Fruit fly (Drosophila melanogaster) whole organism, embryonic: ENCODE results near the gene CG4629.
A peak's percentile ranks its signal among the peaks of the same experiment; 100 is the strongest.

Experiments
- CG11504 ChIP-seq: fragments of 200-800 bp; sonication (Bioruptor generic); optimal IDR thresholded peaks from 3 replicates; lab custom pipeline; 2019; ENCODE audit warnings: missing biosample characterization, mild to moderate bottlenecking, missing genetic modification characterization, moderate library complexity
- CG14014 ChIP-seq: fragments of 200-800 bp; sonication (Bioruptor generic); IDR thresholded peaks from 2 replicates; pipeline ENCODE4 v1.3.6; 2022; ENCODE audit warnings: missing biosample characterization, missing genetic modification characterization
- CG14441 ChIP-seq: fragments of 200-800 bp; sonication (Bioruptor generic); IDR thresholded peaks from 2 replicates; pipeline ENCODE4 v1.3.6; 2022; ENCODE audit warnings: missing biosample characterization, missing genetic modification characterization
- CG14710 ChIP-seq: fragments of 200-800 bp; sonication (Bioruptor generic); optimal IDR thresholded peaks from 3 replicates; lab custom pipeline; 2019; ENCODE audit warnings: missing biosample characterization, mild to moderate bottlenecking, missing genetic modification characterization, moderate library complexity
- CG15514 ChIP-seq: fragments of 200-800 bp; sonication (Bioruptor generic); optimal IDR thresholded peaks from 3 replicates; lab custom pipeline; 2017; ENCODE audit warnings: missing biosample characterization, missing genetic modification characterization, mild to moderate bottlenecking, moderate library complexity, missing genetic modification reagents
- CG15696 ChIP-seq: fragments of 200-800 bp; sonication (Bioruptor generic); optimal IDR thresholded peaks from 2 replicates; lab custom pipeline; 2019; ENCODE audit warnings: missing biosample characterization, mild to moderate bottlenecking, missing genetic modification characterization, moderate library complexity
- CG1603 ChIP-seq: fragments of 200-800 bp; sonication (Bioruptor generic); optimal IDR thresholded peaks from 2 replicates; lab custom pipeline; 2019; ENCODE audit warnings: missing biosample characterization, mild to moderate bottlenecking, missing genetic modification characterization, moderate library complexity
- CG2129 ChIP-seq: fragments of 200-800 bp; sonication (Bioruptor generic); IDR thresholded peaks from 2 replicates; pipeline ENCODE4 v1.3.6; 2022; ENCODE audit warnings: missing biosample characterization, missing genetic modification characterization; ENCODE audit not compliant: partially characterized antibody
- CG2199 ChIP-seq: fragments of 200-800 bp; sonication (Bioruptor generic); IDR thresholded peaks from 3 replicates; pipeline ENCODE4 v1.3.6; 2022; ENCODE audit warnings: missing biosample characterization, missing genetic modification characterization
- CG2202 ChIP-seq: fragments of 200-800 bp; sonication (Bioruptor generic); optimal IDR thresholded peaks from 2 replicates; lab custom pipeline; 2018; ENCODE audit warnings: missing biosample characterization, mild to moderate bottlenecking, missing genetic modification characterization
- CG31388 ChIP-seq: fragments of 200-800 bp; sonication (Bioruptor generic); optimal IDR thresholded peaks from 2 replicates; lab custom pipeline; 2016; ENCODE audit warnings: missing biosample characterization, missing genetic modification characterization
- CG3163 ChIP-seq: fragments of 200-800 bp; sonication (Bioruptor generic); optimal IDR thresholded peaks from 3 replicates; lab custom pipeline; 2016; ENCODE audit warnings: missing biosample characterization, missing genetic modification characterization
- CG32767 ChIP-seq: fragments of 200-800 bp; sonication (Bioruptor generic); IDR thresholded peaks from 2 replicates; pipeline ENCODE4 v1.3.6; 2022; ENCODE audit warnings: missing biosample characterization, missing genetic modification characterization
- CG32772 ChIP-seq: fragments of 200-800 bp; sonication (Bioruptor generic); IDR thresholded peaks from 2 replicates; pipeline ENCODE4 v1.3.6; 2022; ENCODE audit warnings: missing biosample characterization, missing genetic modification characterization
- CG6689 ChIP-seq: fragments of 200-800 bp; sonication (Bioruptor generic); IDR thresholded peaks from 2 replicates; pipeline ENCODE4 v1.3.6; 2022; ENCODE audit warnings: missing biosample characterization, missing genetic modification characterization
- CG6765 ChIP-seq: fragments of 200-800 bp; sonication (Bioruptor generic); optimal IDR thresholded peaks from 3 replicates; lab custom pipeline; 2017; ENCODE audit warnings: missing biosample characterization, mild to moderate bottlenecking, missing genetic modification characterization
- CG6813 ChIP-seq: fragments of 200-800 bp; sonication (Bioruptor generic); optimal IDR thresholded peaks from 2 replicates; lab custom pipeline; 2017; ENCODE audit warnings: missing biosample characterization, missing genetic modification characterization, mild to moderate bottlenecking, moderate library complexity, missing genetic modification reagents
- CG6854 ChIP-seq: fragments of 200-800 bp; sonication (Bioruptor generic); optimal IDR thresholded peaks from 3 replicates; lab custom pipeline; 2017; ENCODE audit warnings: missing biosample characterization, mild to moderate bottlenecking, missing genetic modification characterization
- CG8924 ChIP-seq: fragments of 200-800 bp; optimal IDR thresholded peaks from 3 replicates; lab custom pipeline; 2019; ENCODE audit warnings: missing biosample characterization, mild to moderate bottlenecking, missing genetic modification characterization, moderate library complexity
- CTCF ChIP-seq: fragments of 200-800 bp; sonication (Bioruptor generic); optimal IDR thresholded peaks from 2 replicates; lab custom pipeline; 2017; ENCODE audit warnings: missing biosample characterization, mild to moderate bottlenecking, missing genetic modification characterization, moderate library complexity
- Chrac-16 ChIP-seq: fragments of 200-800 bp; sonication (Bioruptor generic); optimal IDR thresholded peaks from 3 replicates; lab custom pipeline; 2016; ENCODE audit warnings: missing biosample characterization, missing genetic modification characterization
- Dip2 ChIP-seq: fragments of 200-800 bp; sonication (Bioruptor generic); IDR thresholded peaks from 2 replicates; pipeline ENCODE4 v1.3.6; 2022; ENCODE audit warnings: missing biosample characterization, missing genetic modification characterization
- Dp ChIP-seq: fragments of 200-800 bp; sonication (Bioruptor generic); optimal IDR thresholded peaks from 2 replicates; lab custom pipeline; 2018; ENCODE audit warnings: missing biosample characterization, mild to moderate bottlenecking, missing genetic modification characterization, moderate library complexity
- Eip74EF ChIP-seq, 2 experiments: fragments of 200-800 bp in 1 of 2; fragments of >200 bp in 1 of 2; sonication (Bioruptor generic) in 1 of 2; optimal IDR thresholded peaks; 2 replicates each; lab custom pipeline; 2017 to 2019; ENCODE audit warnings: missing biosample characterization in 2 of 2, missing genetic modification characterization in 2 of 2, mild to moderate bottlenecking in 1 of 2, moderate library complexity in 1 of 2
- Ets65A ChIP-seq: fragments of 200-800 bp; sonication (Bioruptor generic); peaks from one replicate; lab custom pipeline; 2016; ENCODE audit warnings: missing biosample characterization, missing genetic modification characterization
- HHEX ChIP-seq: fragments of 200-800 bp; sonication (Bioruptor generic); optimal IDR thresholded peaks from 3 replicates; lab custom pipeline; 2017; ENCODE audit warnings: missing biosample characterization, mild to moderate bottlenecking, missing genetic modification characterization, missing genetic modification reagents
- MESR4 ChIP-seq: fragments of 200-800 bp; sonication (Bioruptor generic); optimal IDR thresholded peaks from 2 replicates; lab custom pipeline; 2018; ENCODE audit warnings: missing biosample characterization, mild to moderate bottlenecking, missing genetic modification characterization, moderate library complexity
- Optix ChIP-seq: fragments of 200-800 bp; sonication (Bioruptor generic); IDR thresholded peaks from 3 replicates; pipeline ENCODE4 v1.3.6; 2022; ENCODE audit warnings: missing biosample characterization, missing genetic modification characterization
- Sin3A ChIP-seq: fragments of >200 bp; optimal IDR thresholded peaks from 2 replicates; lab custom pipeline; 2018
- bab2 ChIP-seq: fragments of 200-800 bp; sonication (Bioruptor generic); optimal IDR thresholded peaks from 2 replicates; lab custom pipeline; 2016; ENCODE audit warnings: missing biosample characterization, missing genetic modification characterization
- bbx ChIP-seq: fragments of 200-800 bp; sonication (Bioruptor generic); IDR thresholded peaks from 2 replicates; pipeline ENCODE4 v1.3.6; 2022; ENCODE audit warnings: missing biosample characterization, missing genetic modification characterization; ENCODE audit not compliant: partially characterized antibody
- bowl ChIP-seq: fragments of 200-800 bp; sonication (Bioruptor generic); IDR thresholded peaks from 2 replicates; pipeline ENCODE4 v1.3.6; 2022; ENCODE audit warnings: missing biosample characterization, missing genetic modification characterization
- chif ChIP-seq, 2 experiments: fragments of 200-800 bp; sonication (Bioruptor generic); optimal IDR thresholded peaks; 3 replicates each; lab custom pipeline; 2016; ENCODE audit warnings: missing biosample characterization in 2 of 2, missing genetic modification characterization in 2 of 2
- croc ChIP-seq: fragments of 200-800 bp; sonication (Bioruptor generic); conservative IDR thresholded peaks from 3 replicates; pipeline ENCODE4 v1.3.6; 2022; ENCODE audit warnings: missing biosample characterization, missing genetic modification characterization
- dati ChIP-seq: fragments of 200-800 bp; sonication (Bioruptor generic); IDR thresholded peaks from 2 replicates; pipeline ENCODE4 v1.3.6; 2022; ENCODE audit warnings: missing biosample characterization, missing genetic modification characterization
- dmrt99B ChIP-seq: fragments of 200-800 bp; sonication (Bioruptor generic); optimal IDR thresholded peaks from 2 replicates; lab custom pipeline; 2018; ENCODE audit warnings: missing biosample characterization, mild to moderate bottlenecking, missing genetic modification characterization, moderate library complexity
- dysf ChIP-seq: fragments of 200-800 bp; sonication (Bioruptor generic); IDR thresholded peaks from 3 replicates; pipeline ENCODE4 v1.3.6; 2022; ENCODE audit warnings: missing biosample characterization, missing genetic modification characterization
- hb ChIP-seq: fragments of 200-800 bp; sonication (Bioruptor generic); IDR thresholded peaks from 3 replicates; pipeline ENCODE4 v1.3.6; 2022; ENCODE audit warnings: missing biosample characterization, missing genetic modification characterization; ENCODE audit not compliant: partially characterized antibody
- lab ChIP-seq: fragments of 200-800 bp; sonication (Bioruptor generic); optimal IDR thresholded peaks from 3 replicates; lab custom pipeline; 2017; ENCODE audit warnings: missing biosample characterization, missing genetic modification characterization, mild to moderate bottlenecking, moderate library complexity, missing genetic modification reagents
- lbe ChIP-seq: fragments of 200-800 bp; sonication (Bioruptor generic); optimal IDR thresholded peaks from 2 replicates; lab custom pipeline; 2016; ENCODE audit warnings: missing biosample characterization, mild to moderate bottlenecking, missing genetic modification characterization
- lola ChIP-seq, 3 experiments: fragments of >200 bp in 2 of 3; fragments of 200-800 bp in 1 of 3; sonication (Bioruptor generic) in 1 of 3; optimal IDR thresholded peaks; 2 replicates each; lab custom pipeline; 2017 to 2019; ENCODE audit warnings: missing biosample characterization in 3 of 3, missing genetic modification characterization in 3 of 3, mild to moderate bottlenecking in 1 of 3, moderate library complexity in 1 of 3
- mld ChIP-seq: fragments of 200-800 bp; sonication (Bioruptor generic); IDR thresholded peaks from 3 replicates; pipeline ENCODE4 v1.3.6; 2022; ENCODE audit warnings: missing biosample characterization, missing genetic modification characterization; ENCODE audit not compliant: partially characterized antibody
- odd ChIP-seq: fragments of 200-800 bp; sonication (Bioruptor generic); optimal IDR thresholded peaks from 2 replicates; lab custom pipeline; 2017; ENCODE audit warnings: missing biosample characterization, mild to moderate bottlenecking, missing genetic modification characterization
- row ChIP-seq: fragments of 200-800 bp; sonication (Bioruptor generic); IDR thresholded peaks from 3 replicates; pipeline ENCODE4 v1.3.6; 2022; ENCODE audit warnings: missing biosample characterization, missing genetic modification characterization
- scrt ChIP-seq: fragments of 200-800 bp; sonication (Bioruptor generic); optimal IDR thresholded peaks from 2 replicates; lab custom pipeline; 2018; ENCODE audit warnings: missing biosample characterization, mild to moderate bottlenecking, missing genetic modification characterization, moderate library complexity
- sens ChIP-seq: fragments of 200-800 bp; sonication (Bioruptor generic); peaks from one replicate; lab custom pipeline; 2016; ENCODE audit warnings: missing biosample characterization, missing genetic modification characterization
- sim ChIP-seq: fragments of 200-800 bp; sonication (Bioruptor generic); IDR thresholded peaks from 2 replicates; pipeline ENCODE4 v1.3.6; 2022; ENCODE audit warnings: missing biosample characterization, missing genetic modification characterization
- sisA ChIP-seq: fragments of 200-800 bp; sonication (Bioruptor generic); IDR thresholded peaks from 2 replicates; pipeline ENCODE4 v1.3.6; 2022; ENCODE audit warnings: missing biosample characterization, missing genetic modification characterization
- tgo ChIP-seq: fragments of 200-800 bp; sonication (Bioruptor generic); IDR thresholded peaks from 3 replicates; pipeline ENCODE4 v1.3.6; 2022; ENCODE audit warnings: missing biosample characterization, missing genetic modification characterization
- trh ChIP-seq: fragments of 200-800 bp; sonication (Bioruptor generic); optimal IDR thresholded peaks from 2 replicates; lab custom pipeline; 2016; ENCODE audit warnings: missing biosample characterization, missing genetic modification characterization
- zen2 ChIP-seq: fragments of 200-800 bp; sonication (Bioruptor generic); IDR thresholded peaks from 3 replicates; pipeline ENCODE4 v1.3.6; 2022; ENCODE audit warnings: missing biosample characterization, missing genetic modification characterization; ENCODE audit not compliant: partially characterized antibody

The CG4629 gene

DNA sequence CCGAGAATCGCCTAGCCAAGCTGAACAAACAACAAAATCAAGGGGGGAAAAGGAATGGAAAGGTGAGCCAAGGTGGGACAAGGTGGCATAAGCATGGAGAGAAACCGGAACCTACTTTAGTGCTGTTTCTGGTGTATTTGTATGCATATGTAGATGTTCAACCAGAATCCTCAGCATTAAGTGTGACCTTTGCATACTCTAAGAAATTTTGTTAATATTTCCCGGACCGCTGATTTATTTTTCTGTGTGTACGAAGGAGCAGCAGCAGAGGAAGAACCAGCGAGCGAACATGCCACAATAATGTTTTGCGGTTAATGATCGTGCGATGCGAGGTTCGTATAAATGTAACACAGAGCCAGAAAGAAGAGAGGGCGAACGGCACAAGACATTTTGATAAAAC lies 37.3 kb downstream of the CG4629 start (continued):
- TF ChIP-seq dysf (GFP tag; lab: Robert Waterston, UW) (0 out of 3 replicates have a peak, but pooled peaks have one; percentile 32), CG2202 (tag; lab: Kevin White, UChicago) (no peak), Chrac-16 (peak; percentile 2), CG6813 (GFP tag; lab: Kevin White, UChicago) (no peak), zen2 (GFP tag; lab: Robert Waterston, UW) (no peak), dmrt99B (tag; lab: Kevin White, UChicago) (no peak), tgo (GFP tag; lab: Robert Waterston, UW) (no peak), CG6689 (GFP tag; lab: Robert Waterston, UW) (peak; percentile 29; the same call in 1 of the 2 replicates), sisA (GFP tag; lab: Robert Waterston, UW) (peak; percentile 38; the same call in 1 of the 2 replicates), Optix (0 out of 3 replicates have a peak, but pooled peaks have one; percentile 20), chif (GFP tag; optimal IDR thresholded peaks at IDR 0.05; lab: Kevin White, UChicago) (peak in 1 of 2 experiments; percentile 9), CG31388 (GFP tag; lab: Kevin White, UChicago) (no peak), row (GFP tag; lab: Robert Waterston, UW) (peak; percentile 53), CG3163 (GFP tag; lab: Kevin White, UChicago) (no peak), lab (GFP tag; lab: Kevin White, UChicago) (no peak), CG15696 (tag; lab: Kevin White, UChicago) (peak; percentile 1), bab2 (no peak), CG14441 (GFP tag; lab: Robert Waterston, UW) (0 out of 2 replicates have a peak, but pooled peaks have one; percentile 17), Eip74EF (GFP tag; optimal IDR thresholded peaks at IDR 0.05; lab: Kevin White, UChicago) (no peak), CG14710 (tag; lab: Kevin White, UChicago) (peak; percentile 7), croc (GFP tag; lab: Robert Waterston, UW) (peak; percentile 49; the same call in 2 of the 3 replicates), CG32772 (GFP tag; lab: Robert Waterston, UW) (0 out of 2 replicates have a peak, but pooled peaks have one; percentile 8), lbe (GFP tag; lab: Kevin White, UChicago) (peak; percentile 45), odd (GFP tag; lab: Kevin White, UChicago) (no peak), CG15514 (GFP tag; lab: Kevin White, UChicago) (no peak), CG1603 (peak; percentile 64), Dip2 (GFP tag; lab: Robert Waterston, UW) (no peak), CG14014 (GFP tag; lab: Robert Waterston, UW) (no peak), sim (0 out of 2 replicates have a peak, but pooled peaks have one; percentile 5), sens (GFP tag; lab: Kevin White, UChicago) (peak; percentile 87)

DNA sequence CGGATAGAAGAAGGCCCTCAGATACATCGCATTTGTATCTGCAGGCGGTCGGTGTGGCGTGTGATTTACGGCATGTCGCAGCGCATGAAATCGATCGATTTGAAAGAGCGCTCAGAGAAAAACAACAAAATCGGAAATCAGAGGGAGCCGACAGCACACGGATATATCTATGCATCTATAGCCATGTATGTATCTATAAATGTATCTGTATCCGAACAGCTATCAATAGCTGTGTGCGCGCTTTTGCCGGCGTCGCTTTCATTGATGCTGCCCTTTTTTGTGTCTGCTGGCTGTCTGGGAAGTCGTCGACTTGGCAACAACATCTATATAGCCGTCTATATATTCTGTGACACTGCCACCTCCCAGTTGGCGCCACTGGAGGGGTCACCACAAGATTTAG lies 37.8 kb downstream of the CG4629 start:
- TF ChIP-seq CG6854 (GFP tag; lab: Kevin White, UChicago) (no peak), sens (GFP tag; lab: Kevin White, UChicago) (peak; percentile 59), hb (GFP tag; lab: Robert Waterston, UW) (no peak), bowl (GFP tag; lab: Robert Waterston, UW) (no peak), CTCF (GFP tag; lab: Kevin White, UChicago) (no peak), HHEX (GFP tag; lab: Kevin White, UChicago) (no peak), Sin3A (lab: Kevin White, UChicago) (no peak), CG6765 (GFP tag; lab: Kevin White, UChicago) (no peak), CG8924 (tag; lab: Kevin White, UChicago) (no peak), CG2199 (GFP tag; lab: Robert Waterston, UW) (peak; percentile 74; the same call in 2 of the 3 replicates), dati (GFP tag; lab: Robert Waterston, UW) (no peak), MESR4 (GFP tag; lab: Kevin White, UChicago) (no peak), bbx (GFP tag; lab: Robert Waterston, UW) (no peak), mld (GFP tag; lab: Robert Waterston, UW) (no peak), CG32767 (GFP tag; lab: Robert Waterston, UW) (peak; percentile 26; the same call in 1 of the 2 replicates), lola (GFP tag; optimal IDR thresholded peaks at IDR 0.05; lab: Kevin White, UChicago) (no peak), CG2129 (no peak), trh (no peak), scrt (no peak), Ets65A (no peak), Dp (no peak), CG11504 (tag; lab: Kevin White, UChicago) (no peak)
